Fruit fly (Drosophila melanogaster) whole organism, prepupa: ENCODE data around the gene Ssl2.

ENCODE experiments used
- Blimp-1 ChIP-seq: fragments of 200-800 bp; sonication (Bioruptor generic); optimal IDR thresholded peaks from 3 replicates; lab custom pipeline; 2017; ENCODE audit warnings: missing biosample characterization, missing genetic modification characterization, mild to moderate bottlenecking, moderate library complexity, missing genetic modification reagents
- CG10631 ChIP-seq: fragments of 200-800 bp; sonication (Bioruptor generic); optimal IDR thresholded peaks from 2 replicates; lab custom pipeline; 2016; ENCODE audit warnings: missing biosample characterization, missing genetic modification characterization
- CG11294 ChIP-seq: fragments of 200-800 bp; sonication (Bioruptor generic); IDR thresholded peaks from 2 replicates; pipeline ENCODE4 v1.3.6; 2022; ENCODE audit warnings: missing biosample characterization, missing genetic modification characterization
- CG11902 ChIP-seq: fragments of 200-800 bp; sonication (Bioruptor generic); optimal IDR thresholded peaks from 3 replicates; lab custom pipeline; 2016; ENCODE audit warnings: missing biosample characterization, missing genetic modification characterization
- CG15336 ChIP-seq: fragments of 200-800 bp; sonication (Bioruptor generic); IDR thresholded peaks from 2 replicates; pipeline ENCODE4 v1.3.6; 2022; ENCODE audit warnings: missing biosample characterization, missing genetic modification characterization
- CG1621 ChIP-seq: fragments of 200-800 bp; sonication (Bioruptor generic); optimal IDR thresholded peaks from 3 replicates; lab custom pipeline; 2018; ENCODE audit warnings: missing biosample characterization, mild to moderate bottlenecking, missing genetic modification characterization
- CG3032 ChIP-seq: fragments of 200-800 bp; optimal IDR thresholded peaks from 2 replicates; lab custom pipeline; 2019; ENCODE audit warnings: missing biosample characterization, mild to moderate bottlenecking, missing genetic modification characterization, moderate library complexity
- CG32006 ChIP-seq: fragments of 200-800 bp; sonication (Bioruptor generic); optimal IDR thresholded peaks from 3 replicates; lab custom pipeline; 2017; ENCODE audit warnings: missing biosample characterization, mild to moderate bottlenecking, missing genetic modification characterization
- CG34406 ChIP-seq: fragments of 200-800 bp; sonication (Bioruptor generic); optimal IDR thresholded peaks from 3 replicates; lab custom pipeline; 2016; ENCODE audit warnings: missing biosample characterization, missing genetic modification characterization
- CG3919 ChIP-seq: fragments of 200-800 bp; sonication (Bioruptor generic); optimal IDR thresholded peaks from 3 replicates; lab custom pipeline; 2016; ENCODE audit warnings: missing biosample characterization, missing genetic modification characterization
- CG4318 ChIP-seq: fragments of 200-800 bp; sonication (Bioruptor generic); optimal IDR thresholded peaks from 3 replicates; lab custom pipeline; 2017; ENCODE audit warnings: missing biosample characterization, mild to moderate bottlenecking, missing genetic modification characterization
- CG6163 ChIP-seq: fragments of 200-800 bp; sonication (Bioruptor generic); IDR thresholded peaks from 3 replicates; pipeline ENCODE4 v1.3.6; 2022; ENCODE audit warnings: missing biosample characterization, missing genetic modification characterization
- CG6276 ChIP-seq: fragments of 200-800 bp; sonication (Bioruptor generic); optimal IDR thresholded peaks from 2 replicates; lab custom pipeline; 2017; ENCODE audit warnings: missing biosample characterization, mild to moderate bottlenecking, missing genetic modification characterization
- CG6792 ChIP-seq: fragments of 200-800 bp; sonication (Bioruptor generic); optimal IDR thresholded peaks from 3 replicates; lab custom pipeline; 2016; ENCODE audit warnings: missing biosample characterization, missing genetic modification characterization
- CG6808 ChIP-seq: fragments of 200-800 bp; sonication (Bioruptor generic); optimal IDR thresholded peaks from 3 replicates; lab custom pipeline; 2017; ENCODE audit warnings: missing biosample characterization, missing genetic modification characterization, mild to moderate bottlenecking, moderate library complexity, missing genetic modification reagents
- CG6854 ChIP-seq: fragments of 200-800 bp; sonication (Bioruptor generic); optimal IDR thresholded peaks from 2 replicates; lab custom pipeline; 2017; ENCODE audit warnings: missing biosample characterization, mild to moderate bottlenecking, missing genetic modification characterization
- CG7368 ChIP-seq: fragments of 200-800 bp; sonication (Bioruptor generic); optimal IDR thresholded peaks from 3 replicates; lab custom pipeline; 2016; ENCODE audit warnings: missing biosample characterization, missing genetic modification characterization
- CG8119 ChIP-seq: fragments of 200-800 bp; sonication (Bioruptor generic); IDR thresholded peaks from 3 replicates; pipeline ENCODE4 v1.3.6; 2022; ENCODE audit warnings: missing biosample characterization, missing genetic modification characterization
- CG8319 ChIP-seq: fragments of 200-800 bp; sonication (Bioruptor generic); optimal IDR thresholded peaks from 3 replicates; lab custom pipeline; 2016; ENCODE audit warnings: missing biosample characterization, missing genetic modification characterization
- CG8632 ChIP-seq: fragments of 200-800 bp; sonication (Bioruptor generic); optimal IDR thresholded peaks from 3 replicates; lab custom pipeline; 2016; ENCODE audit warnings: missing biosample characterization, missing genetic modification characterization
- Eip75B ChIP-seq: fragments of 200-800 bp; sonication (Bioruptor generic); optimal IDR thresholded peaks from 3 replicates; lab custom pipeline; 2016; ENCODE audit warnings: missing biosample characterization, missing genetic modification characterization
- Eip78C ChIP-seq: fragments of 200-800 bp; sonication (Bioruptor generic); peaks from one replicate; lab custom pipeline; 2016; ENCODE audit warnings: missing biosample characterization, missing genetic modification characterization
- Eip93F ChIP-seq: fragments of 200-800 bp; sonication (Bioruptor generic); optimal IDR thresholded peaks from 2 replicates; lab custom pipeline; 2016; ENCODE audit warnings: missing biosample characterization, mild to moderate bottlenecking, missing genetic modification characterization
- Ets96B ChIP-seq: fragments of 200-800 bp; optimal IDR thresholded peaks from 2 replicates; lab custom pipeline; 2019; ENCODE audit warnings: missing biosample characterization, mild to moderate bottlenecking, missing genetic modification characterization, moderate library complexity
- Hr38 ChIP-seq: sonication (Bioruptor generic); optimal IDR thresholded peaks from 2 replicates; lab custom pipeline; 2016; ENCODE audit warnings: missing biosample characterization, missing genetic modification characterization
- Hr39 ChIP-seq: fragments of 200-800 bp; sonication (Bioruptor generic); optimal IDR thresholded peaks from 2 replicates; lab custom pipeline; 2016; ENCODE audit warnings: missing biosample characterization, missing genetic modification characterization
- Hr4 ChIP-seq: fragments of 200-800 bp; sonication (Bioruptor generic); optimal IDR thresholded peaks from 3 replicates; lab custom pipeline; 2016; ENCODE audit warnings: missing biosample characterization, missing genetic modification characterization
- Lpt ChIP-seq: fragments of 200-800 bp; sonication (Bioruptor generic); optimal IDR thresholded peaks from 3 replicates; lab custom pipeline; 2016; ENCODE audit warnings: missing biosample characterization, missing genetic modification characterization
- Met ChIP-seq: fragments of 200-800 bp; sonication (Bioruptor generic); optimal IDR thresholded peaks from 3 replicates; lab custom pipeline; 2016; ENCODE audit warnings: missing biosample characterization, missing genetic modification characterization
- OdsH ChIP-seq: fragments of 200-800 bp; sonication (Bioruptor generic); optimal IDR thresholded peaks from 3 replicates; lab custom pipeline; 2016; ENCODE audit warnings: missing biosample characterization, missing genetic modification characterization
- Smox ChIP-seq: fragments of 200-800 bp; sonication (Bioruptor generic); optimal IDR thresholded peaks from 3 replicates; lab custom pipeline; 2016; ENCODE audit warnings: missing biosample characterization, missing genetic modification characterization
- Sox15 ChIP-seq: fragments of 200-800 bp; sonication (Bioruptor generic); optimal IDR thresholded peaks from 3 replicates; lab custom pipeline; 2016; ENCODE audit warnings: missing biosample characterization, missing genetic modification characterization
- achi ChIP-seq: fragments of 200-800 bp; sonication (Bioruptor generic); optimal IDR thresholded peaks from 3 replicates; lab custom pipeline; 2016; ENCODE audit warnings: missing biosample characterization, missing genetic modification characterization
- cyc ChIP-seq: fragments of 200-800 bp; sonication (Bioruptor generic); optimal IDR thresholded peaks from 3 replicates; lab custom pipeline; 2016; ENCODE audit warnings: missing biosample characterization, missing genetic modification characterization
- dac ChIP-seq: fragments of 200-800 bp; sonication (Bioruptor generic); optimal IDR thresholded peaks from 2 replicates; lab custom pipeline; 2017; ENCODE audit warnings: missing biosample characterization, mild to moderate bottlenecking, missing genetic modification characterization
- dsx ChIP-seq: fragments of 200-800 bp; optimal IDR thresholded peaks from 3 replicates; lab custom pipeline; 2019; ENCODE audit warnings: missing biosample characterization, mild to moderate bottlenecking, missing genetic modification characterization, moderate library complexity; ENCODE audit not compliant: poor library complexity, severe bottlenecking
- esn ChIP-seq: fragments of 200-800 bp; sonication (Bioruptor generic); optimal IDR thresholded peaks from 2 replicates; lab custom pipeline; 2016; ENCODE audit warnings: missing biosample characterization, mild to moderate bottlenecking, missing genetic modification characterization, moderate library complexity
- fd59A ChIP-seq: fragments of 200-800 bp; sonication (Bioruptor generic); optimal IDR thresholded peaks from 2 replicates; lab custom pipeline; 2017; ENCODE audit warnings: missing biosample characterization, mild to moderate bottlenecking, missing genetic modification characterization, missing genetic modification reagents
- fd85E ChIP-seq: fragments of 200-800 bp; sonication (Bioruptor generic); optimal IDR thresholded peaks from 3 replicates; lab custom pipeline; 2016; ENCODE audit warnings: missing biosample characterization, missing genetic modification characterization
- lz ChIP-seq: fragments of 200-800 bp; sonication (Bioruptor generic); optimal IDR thresholded peaks from 3 replicates; lab custom pipeline; 2016; ENCODE audit warnings: missing biosample characterization, missing genetic modification characterization
- net ChIP-seq: fragments of 200-800 bp; sonication (Bioruptor generic); optimal IDR thresholded peaks from 3 replicates; lab custom pipeline; 2016; ENCODE audit warnings: missing biosample characterization, missing genetic modification characterization
- pdm3 ChIP-seq: fragments of 200-800 bp; sonication (Bioruptor generic); optimal IDR thresholded peaks from 3 replicates; lab custom pipeline; 2016; ENCODE audit warnings: missing biosample characterization, missing genetic modification characterization
- salr ChIP-seq, 2 experiments: fragments of 200-800 bp; sonication (Bioruptor generic); optimal IDR thresholded peaks; 3 replicates each; lab custom pipeline; 2016 to 2018; ENCODE audit warnings: missing biosample characterization in 2 of 2, missing genetic modification characterization in 2 of 2, mild to moderate bottlenecking in 1 of 2
- spab ChIP-seq: fragments of 200-800 bp; sonication (Bioruptor generic); optimal IDR thresholded peaks from 2 replicates; lab custom pipeline; 2017; ENCODE audit warnings: missing biosample characterization, mild to moderate bottlenecking, missing genetic modification characterization, missing genetic modification reagents
- ss ChIP-seq, 2 experiments: fragments of 200-800 bp; sonication (Bioruptor generic); optimal IDR thresholded peaks; 2 replicates in 1 of 2; 3 replicates in 1 of 2; lab custom pipeline; 2017 to 2018; ENCODE audit warnings: mild to moderate bottlenecking in 2 of 2, missing biosample characterization in 2 of 2, missing genetic modification characterization in 2 of 2, moderate library complexity in 1 of 2
- topi ChIP-seq: fragments of 200-800 bp; sonication (Bioruptor generic); optimal IDR thresholded peaks from 3 replicates; lab custom pipeline; 2016; ENCODE audit warnings: missing biosample characterization, missing genetic modification characterization
- vri ChIP-seq: fragments of 200-800 bp; sonication (Bioruptor generic); optimal IDR thresholded peaks from 3 replicates; lab custom pipeline; 2016; ENCODE audit warnings: missing biosample characterization, mild to moderate bottlenecking, missing genetic modification characterization

Gene Ssl2

DNA sequence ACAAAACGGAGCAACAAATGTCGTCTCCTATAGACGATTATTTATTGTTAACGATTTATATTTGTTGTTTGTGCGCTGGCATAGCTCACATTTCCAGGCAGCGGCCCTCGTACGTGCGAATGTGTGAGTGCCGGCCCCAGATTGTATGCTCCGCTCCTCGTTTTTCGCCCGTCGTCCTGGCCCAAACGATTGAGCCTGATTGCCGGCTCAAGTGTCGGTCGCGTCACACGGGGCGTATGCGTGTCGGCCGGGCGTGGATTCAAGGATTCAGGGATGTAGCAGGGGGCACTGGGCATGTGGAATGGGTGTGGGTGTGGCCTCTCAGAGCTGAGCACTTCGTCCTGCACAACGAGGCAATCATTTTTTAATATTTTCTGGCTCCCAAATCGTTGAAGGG, 26.8 kb downstream of the Ssl2 start:
- TF ChIP-seq ss (GFP tag; optimal IDR thresholded peaks at IDR 0.05; lab: Kevin White, UChicago): no peak
- TF ChIP-seq CG4318 (GFP tag; lab: Kevin White, UChicago): no peak
- no peak for TF ChIP-seq lz
- TF ChIP-seq CG8632 (GFP tag; lab: Kevin White, UChicago): no peak
- no peak for TF ChIP-seq CG32006 (GFP tag; lab: Kevin White, UChicago)
- no peak for TF ChIP-seq CG1621 (tag; lab: Kevin White, UChicago)
- no peak for TF ChIP-seq CG10631
- no peak for TF ChIP-seq cyc (GFP tag; lab: Kevin White, UChicago)
- no peak for TF ChIP-seq CG15336 (GFP tag; lab: Robert Waterston, UW)

DNA sequence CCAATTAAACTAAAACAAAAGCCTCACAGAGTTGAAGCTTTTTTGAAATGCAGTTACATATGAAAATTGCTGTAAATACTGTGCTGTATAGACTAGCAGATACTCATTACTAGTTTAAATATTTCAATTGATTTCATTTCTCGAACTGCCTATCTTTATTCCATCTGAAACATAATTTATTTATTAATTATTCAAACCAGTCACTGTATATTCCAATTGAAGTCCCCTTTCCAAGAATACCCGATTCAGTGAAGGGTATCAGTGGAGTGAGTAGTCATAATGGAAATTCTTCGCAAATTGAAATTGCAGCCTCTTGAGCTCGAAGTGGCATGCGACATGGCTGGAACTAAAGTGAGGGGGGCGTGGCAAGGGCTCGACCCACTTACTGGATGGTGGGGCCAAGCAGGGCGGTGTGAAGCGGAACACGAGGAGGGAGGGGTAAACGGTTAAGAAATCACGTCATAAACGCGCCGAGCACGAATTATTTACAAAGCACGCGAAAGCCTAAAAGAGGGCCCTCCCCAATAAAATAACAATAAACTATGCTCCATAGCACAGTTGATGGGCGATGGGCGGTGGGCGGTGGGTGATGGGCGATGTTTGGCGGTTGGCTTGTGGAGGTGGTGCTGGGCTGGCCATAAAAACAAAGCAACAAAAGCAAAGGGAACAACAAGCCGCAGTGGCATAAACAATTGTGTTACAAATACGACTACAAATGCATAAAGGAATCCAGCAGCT, 27.4 kb downstream of the Ssl2 start:
- no peak for TF ChIP-seq salr (GFP tag; optimal IDR thresholded peaks at IDR 0.05; lab: Kevin White, UChicago)
- TF ChIP-seq CG6276 (GFP tag; lab: Kevin White, UChicago): peak; percentile 24
- peak; percentile 81 for TF ChIP-seq Eip78C
- peak; percentile 52 for TF ChIP-seq CG3919 (GFP tag; lab: Kevin White, UChicago)
- TF ChIP-seq spab (GFP tag; lab: Kevin White, UChicago): no peak
- peak; percentile 66 for TF ChIP-seq pdm3 (GFP tag; lab: Kevin White, UChicago)
- no peak for TF ChIP-seq Eip93F (GFP tag; lab: Kevin White, UChicago)
- TF ChIP-seq CG6854 (GFP tag; lab: Kevin White, UChicago): no peak
- TF ChIP-seq Met (GFP tag; lab: Kevin White, UChicago): peak; percentile 27
- TF ChIP-seq Lpt (GFP tag; lab: Kevin White, UChicago): peak; percentile 0
- peak; percentile 2 for TF ChIP-seq fd59A (GFP tag; lab: Kevin White, UChicago)
- TF ChIP-seq dac: no peak
- TF ChIP-seq Eip75B (GFP tag; lab: Kevin White, UChicago): peak; percentile 44
- peak; percentile 22 for TF ChIP-seq dsx (GFP tag; lab: Kevin White, UChicago)
- peak; percentile 34 for TF ChIP-seq cyc (GFP tag; lab: Kevin White, UChicago)
- peak; percentile 60 for TF ChIP-seq OdsH (GFP tag; lab: Kevin White, UChicago)
- peak; percentile 6 for TF ChIP-seq Sox15 (GFP tag; lab: Kevin White, UChicago)
- TF ChIP-seq achi (GFP tag; lab: Kevin White, UChicago): peak; percentile 39
- TF ChIP-seq Hr4 (GFP tag; lab: Kevin White, UChicago): peak; percentile 63
- peak; percentile 53 for TF ChIP-seq Hr39 (GFP tag; lab: Kevin White, UChicago)
- TF ChIP-seq CG32006 (GFP tag; lab: Kevin White, UChicago): peak; percentile 55
- peak; percentile 16 for TF ChIP-seq CG34406 (GFP tag; lab: Kevin White, UChicago)
- TF ChIP-seq CG11294: peak; percentile 20; the same call in 1 of the 2 replicates
- peak; percentile 16 for TF ChIP-seq CG7368 (GFP tag; lab: Kevin White, UChicago)
- peak; percentile 10 for TF ChIP-seq CG8632 (GFP tag; lab: Kevin White, UChicago)
- peak; percentile 36 for TF ChIP-seq CG6792 (GFP tag; lab: Kevin White, UChicago)
- TF ChIP-seq fd85E: no peak
- peak; percentile 33 for TF ChIP-seq CG11902 (GFP tag; lab: Kevin White, UChicago)
- TF ChIP-seq CG3032 (tag; lab: Kevin White, UChicago): peak; percentile 49
- TF ChIP-seq Ets96B (tag; lab: Kevin White, UChicago): peak; percentile 31
- peak; percentile 57; the same call in 1 of the 2 replicates for TF ChIP-seq CG15336 (GFP tag; lab: Robert Waterston, UW)
- peak; percentile 6 for TF ChIP-seq CG6808 (GFP tag; lab: Kevin White, UChicago)
- peak; percentile 58 for TF ChIP-seq CG8119 (GFP tag; lab: Robert Waterston, UW)
- peak; percentile 16 for TF ChIP-seq CG1621 (tag; lab: Kevin White, UChicago)
- TF ChIP-seq CG6163 (GFP tag; lab: Robert Waterston, UW): peak; percentile 53; the same call in 2 of the 3 replicates
- no peak for TF ChIP-seq Hr38 (GFP tag; lab: Kevin White, UChicago)
- peak; percentile 9 for TF ChIP-seq CG8319 (GFP tag; lab: Kevin White, UChicago)
- peak; percentile 52 for TF ChIP-seq esn (GFP tag; lab: Kevin White, UChicago)
- TF ChIP-seq topi (GFP tag; lab: Kevin White, UChicago): peak; percentile 39
- peak in 1 of 2 experiments; percentile 31 for TF ChIP-seq ss (GFP tag; optimal IDR thresholded peaks at IDR 0.05; lab: Kevin White, UChicago)
- TF ChIP-seq net (GFP tag; lab: Kevin White, UChicago): peak; percentile 22
- TF ChIP-seq Smox (GFP tag; lab: Kevin White, UChicago): peak; percentile 46
- no peak for TF ChIP-seq vri (GFP tag; lab: Kevin White, UChicago)
- TF ChIP-seq Blimp-1 (GFP tag; lab: Kevin White, UChicago): no peak
